Worm (Caenorhabditis elegans): Measurements from ENCODE around the gene C25D7.15.

The C25D7.15 gene

ce11 chrV:15078560-15078959 lies 19.0 kb downstream of the C25D7.15 start:
- TF ChIP-seq lin-15B (tag; optimal IDR thresholded peaks at IDR 0.05) = no peak
- TF ChIP-seq aly-2 (tag; optimal IDR thresholded peaks at IDR 0.05) = no peak
- no peak for TF ChIP-seq tbx-2 (tag; optimal IDR thresholded peaks at IDR 0.05)
- TF ChIP-seq mml-1 (tag; optimal IDR thresholded peaks at IDR 0.05) = no peak
- TF ChIP-seq nfya-1 (tag; optimal IDR thresholded peaks at IDR 0.05; ENCODE audit: insufficient read depth) = no peak
- no peak for TF ChIP-seq lin-39 (tag; optimal IDR thresholded peaks at IDR 0.05)
- no peak for TF ChIP-seq unc-39 (tag; optimal IDR thresholded peaks at IDR 0.05)
- TF ChIP-seq fkh-10 (GFP tag; optimal IDR thresholded peaks at IDR 0.05) = no peak
- no peak for TF ChIP-seq fkh-2 (tag; optimal IDR thresholded peaks at IDR 0.05)
- TF ChIP-seq skn-1 (tag; optimal IDR thresholded peaks at IDR 0.05) = no peak
- no peak for TF ChIP-seq pha-4 (tag; optimal IDR thresholded peaks at IDR 0.05)
- TF ChIP-seq ceh-28 (tag; optimal IDR thresholded peaks at IDR 0.05) = no peak

- TF ChIP-seq R02D3.7 (tag; optimal IDR thresholded peaks at IDR 0.05) (peak; percentile 9), sea-2 (GFP tag; optimal IDR thresholded peaks at IDR 0.05) (no peak), tbx-2 (tag; optimal IDR thresholded peaks at IDR 0.05) (no peak), unc-39 (tag; optimal IDR thresholded peaks at IDR 0.05) (no peak), fos-1 (tag; optimal IDR thresholded peaks at IDR 0.05) (no peak), ZK546.5 (tag; optimal IDR thresholded peaks at IDR 0.05) (no peak), nhr-25 (tag; optimal IDR thresholded peaks at IDR 0.05) (peak; percentile 8), fkh-2 (tag; optimal IDR thresholded peaks at IDR 0.05) (no peak), snpc-4 (tag; optimal IDR thresholded peaks at IDR 0.05) (peak; percentile 62), mml-1 (tag; optimal IDR thresholded peaks at IDR 0.05) (no peak), nhr-23 (tag; optimal IDR thresholded peaks at IDR 0.05) (peak; percentile 43), fkh-10 (GFP tag; optimal IDR thresholded peaks at IDR 0.05) (no peak), ceh-16 (tag; optimal IDR thresholded peaks at IDR 0.05) (no peak), ztf-11 (tag; optimal IDR thresholded peaks at IDR 0.05) (no peak), lin-39 (tag; optimal IDR thresholded peaks at IDR 0.05) (peak; percentile 16), elt-1 (tag; optimal IDR thresholded peaks at IDR 0.05) (peak; percentile 8), lin-15B (tag; optimal IDR thresholded peaks at IDR 0.05) (peak; percentile 57), elt-2 (tag; optimal IDR thresholded peaks at IDR 0.05) (peak; percentile 41), ztf-4 (tag; optimal IDR thresholded peaks at IDR 0.05) (no peak), ama-1 (optimal IDR thresholded peaks at IDR 0.05) (no peak), nhr-11 (tag; optimal IDR thresholded peaks at IDR 0.05) (no peak), mdl-1 (tag; optimal IDR thresholded peaks at IDR 0.05) (no peak), nhr-76 (tag; optimal IDR thresholded peaks at IDR 0.05) (no peak), pha-4 (tag; optimal IDR thresholded peaks at IDR 0.05) (peak; percentile 66), jun-1 (tag; optimal IDR thresholded peaks at IDR 0.05) (no peak), nfya-1 (tag; optimal IDR thresholded peaks at IDR 0.05; ENCODE audit: insufficient read depth) (peak; percentile 39), nhr-67 (tag; optimal IDR thresholded peaks at IDR 0.05) (no peak), egl-27 (tag; optimal IDR thresholded peaks at IDR 0.05) (no peak), nhr-77 (tag; optimal IDR thresholded peaks at IDR 0.05) (no peak), skn-1 (tag; optimal IDR thresholded peaks at IDR 0.05) (no peak), nhr-43 (tag; optimal IDR thresholded peaks at IDR 0.05; ENCODE audit: poor library complexity, severe bottlenecking) (peak; percentile 91), ceh-28 (tag; optimal IDR thresholded peaks at IDR 0.05) (no peak), egl-5 (tag; optimal IDR thresholded peaks at IDR 0.05) (no peak), lsy-12 (tag; optimal IDR thresholded peaks at IDR 0.05) (no peak), ceh-82 (tag; optimal IDR thresholded peaks at IDR 0.05) (no peak), nhr-237 (tag; optimal IDR thresholded peaks at IDR 0.05) (no peak), ceh-9 (tag; optimal IDR thresholded peaks at IDR 0.05) (no peak), unc-62 (GFP tag; optimal IDR thresholded peaks at IDR 0.05) (no peak), eor-1 (tag; optimal IDR thresholded peaks at IDR 0.05) (peak in 1 of 2 experiments; percentile 67), zag-1 (tag; optimal IDR thresholded peaks at IDR 0.05) (no peak), nhr-28 (tag; optimal IDR thresholded peaks at IDR 0.05) (no peak), aly-2 (tag; optimal IDR thresholded peaks at IDR 0.05) (no peak), elt-3 (tag; optimal IDR thresholded peaks at IDR 0.05) (no peak), pqm-1 (tag; optimal IDR thresholded peaks at IDR 0.05) (no peak), nhr-12 (tag; optimal IDR thresholded peaks at IDR 0.05) (no peak), hmg-11 (tag; optimal IDR thresholded peaks at IDR 0.05) (peak; percentile 33), daf-12 (tag; optimal IDR thresholded peaks at IDR 0.05) (no peak)
Measured at ce11 chrV:15082291-15082690, 22.7 kb downstream of the C25D7.15 start, which contains the start of the genes C01G10.10 and C01G10.9. C01G10.10 (minus strand) TSS chrV:15082441. C01G10.9 (plus strand) TSS chrV:15082530.

Data from whole organism, L3 larva.